Worm (Caenorhabditis elegans): ENCODE results near the gene ephx-1.

DNA sequence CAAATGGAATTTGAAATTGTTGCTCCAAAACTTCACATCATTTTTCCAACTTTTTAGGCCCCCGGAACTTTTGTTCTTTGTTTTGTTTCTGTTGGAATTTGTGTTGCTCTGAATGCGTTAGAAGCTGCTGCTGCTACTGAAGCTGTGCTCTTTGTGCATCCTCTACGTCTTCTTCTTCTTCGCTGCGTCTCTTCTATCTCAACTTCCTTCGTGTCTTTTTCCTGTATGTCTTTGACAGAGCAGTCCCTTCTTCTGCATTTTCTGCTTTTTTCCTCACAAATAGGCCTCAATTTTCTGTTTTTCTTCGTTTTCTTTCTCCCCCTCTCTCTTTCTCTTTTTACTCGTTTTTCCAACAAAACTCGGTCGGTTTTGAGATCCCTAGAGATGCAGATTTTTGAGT is 43.5 kb upstream of the ephx-1 start:
- TF ChIP-seq him-1 (tag; optimal IDR thresholded peaks at IDR 0.05) (no peak), W03F9.2 (tag; optimal IDR thresholded peaks at IDR 0.05) (no peak)
